Worm (Caenorhabditis elegans) whole organism, L1 larva: ENCODE data around the gene mrpl-12.

ENCODE experiments used
- C04F5.9 ChIP-seq: sonication (generic microtip); optimal IDR thresholded peaks from 2 replicates; lab custom pipeline; 2016; ENCODE audit warnings: missing genetic modification characterization, missing compliant biosample characterization
- C34B4.2 ChIP-seq: sonication (generic microtip); optimal IDR thresholded peaks from 2 replicates; lab custom pipeline; 2017; ENCODE audit warnings: mild to moderate bottlenecking, missing genetic modification characterization, missing compliant biosample characterization
- F16B12.6 ChIP-seq: fragments of 150-350 bp; optimal IDR thresholded peaks from 2 replicates; lab custom pipeline; 2014; ENCODE audit warnings: missing biosample characterization, missing genetic modification characterization
- Y116A8C.19 ChIP-seq: sonication (generic microtip); optimal IDR thresholded peaks from 2 replicates; lab custom pipeline; 2016; ENCODE audit warnings: missing compliant biosample characterization, missing genetic modification characterization, borderline replicate concordance
- aha-1 ChIP-seq: fragments of 150-350 bp; optimal IDR thresholded peaks from 2 replicates; lab custom pipeline; 2014; ENCODE audit warnings: missing biosample characterization, missing genetic modification characterization
- alr-1 ChIP-seq: fragments of 200-800 bp; sonication (Bioruptor generic); optimal IDR thresholded peaks from 2 replicates; lab custom pipeline; 2018; ENCODE audit warnings: borderline replicate concordance, mild to moderate bottlenecking, missing genetic modification characterization, missing compliant biosample characterization
- ama-1 ChIP-seq: fragments of 150-350 bp; optimal IDR thresholded peaks from 2 replicates; lab custom pipeline; 2014
- blmp-1 ChIP-seq: fragments of 150-350 bp; optimal IDR thresholded peaks from 2 replicates; lab custom pipeline; 2014; ENCODE audit warnings: missing biosample characterization, missing genetic modification characterization
- ceh-63 ChIP-seq: fragments of 200-800 bp; sonication (Bioruptor generic); optimal IDR thresholded peaks from 2 replicates; lab custom pipeline; 2018; ENCODE audit warnings: mild to moderate bottlenecking, missing genetic modification characterization, missing compliant biosample characterization
- ceh-8 ChIP-seq: fragments of 200-800 bp; sonication (Bioruptor generic); optimal IDR thresholded peaks from 2 replicates; lab custom pipeline; 2018; ENCODE audit warnings: mild to moderate bottlenecking, missing genetic modification characterization, moderate library complexity, missing compliant biosample characterization
- ceh-88 ChIP-seq: fragments of 200-800 bp; sonication (Bioruptor generic); IDR thresholded peaks from 2 replicates; pipeline ENCODE4 v1.3.6; 2022; ENCODE audit warnings: missing genetic modification characterization, missing compliant biosample characterization
- ces-1 ChIP-seq: fragments of 150-350 bp; optimal IDR thresholded peaks from 2 replicates; lab custom pipeline; 2014; ENCODE audit warnings: missing biosample characterization, missing genetic modification reagents, missing genetic modification characterization
- dsc-1 ChIP-seq: sonication (generic microtip); optimal IDR thresholded peaks from 2 replicates; lab custom pipeline; 2016; ENCODE audit warnings: mild to moderate bottlenecking, missing genetic modification characterization, missing compliant biosample characterization
- efl-1 ChIP-seq, 4 experiments: fragments of 150-350 bp; optimal IDR thresholded peaks in 3 of 4; peaks in 1 of 4; 1 replicate in 1 of 4; 2 replicates in 3 of 4; lab custom pipeline; 2014; ENCODE audit warnings: missing biosample characterization in 2 of 4, missing genetic modification characterization in 2 of 4, missing genetic modification reagents in 2 of 4
- elt-2 ChIP-seq: sonication (generic microtip); optimal IDR thresholded peaks from 2 replicates; lab custom pipeline; 2016; ENCODE audit warnings: missing genetic modification characterization, mild to moderate bottlenecking, inconsistent platforms, missing compliant biosample characterization, missing genetic modification reagents
- fkh-8 ChIP-seq: sonication (generic microtip); optimal IDR thresholded peaks from 2 replicates; lab custom pipeline; 2016; ENCODE audit warnings: mild to moderate bottlenecking, missing genetic modification characterization, missing compliant biosample characterization
- fos-1 ChIP-seq: fragments of 150-350 bp; optimal IDR thresholded peaks from 2 replicates; lab custom pipeline; 2014; ENCODE audit warnings: missing biosample characterization, missing genetic modification characterization
- grh-1 ChIP-seq: fragments of 200-800 bp; sonication (Bioruptor generic); IDR thresholded peaks from 2 replicates; pipeline ENCODE4 v1.3.6; 2022; ENCODE audit warnings: missing genetic modification reagents, missing genetic modification characterization, missing compliant biosample characterization
- hlh-4 ChIP-seq: sonication (generic microtip); optimal IDR thresholded peaks from 2 replicates; lab custom pipeline; 2016; ENCODE audit warnings: mild to moderate bottlenecking, missing genetic modification characterization, missing compliant biosample characterization
- hpl-2 ChIP-seq: fragments of 150-350 bp; optimal IDR thresholded peaks from 2 replicates; lab custom pipeline; 2014; ENCODE audit warnings: missing biosample characterization, missing genetic modification reagents, missing genetic modification characterization
- irx-1 ChIP-seq: sonication (generic microtip); optimal IDR thresholded peaks from 2 replicates; lab custom pipeline; 2016; ENCODE audit warnings: missing genetic modification characterization, missing compliant biosample characterization
- jun-1 ChIP-seq: fragments of 150-350 bp; optimal IDR thresholded peaks from 2 replicates; lab custom pipeline; 2014; ENCODE audit warnings: missing biosample characterization, missing genetic modification reagents, missing genetic modification characterization
- lin-15B ChIP-seq: fragments of 150-350 bp; sonication (generic microtip); optimal IDR thresholded peaks from 3 replicates; lab custom pipeline; 2014; ENCODE audit warnings: missing biosample characterization, missing genetic modification characterization
- lin-35 ChIP-seq, 2 experiments: fragments of 150-350 bp; optimal IDR thresholded peaks; 2 replicates each; lab custom pipeline; 2014; ENCODE audit warnings: missing biosample characterization in 2 of 2, missing genetic modification characterization in 2 of 2, missing genetic modification reagents in 2 of 2
- lin-39 ChIP-seq: fragments of 150-350 bp; optimal IDR thresholded peaks from 2 replicates; lab custom pipeline; 2014; ENCODE audit warnings: missing biosample characterization, missing genetic modification reagents, missing genetic modification characterization
- lir-3 ChIP-seq: sonication (generic microtip); optimal IDR thresholded peaks from 2 replicates; lab custom pipeline; 2016; ENCODE audit warnings: mild to moderate bottlenecking, missing genetic modification characterization, moderate library complexity, missing compliant biosample characterization; ENCODE audit not compliant: poor library complexity
- mep-1 ChIP-seq: fragments of 150-350 bp; optimal IDR thresholded peaks from 2 replicates; lab custom pipeline; 2014; ENCODE audit warnings: missing biosample characterization, missing genetic modification characterization
- nhr-11 ChIP-seq: fragments of 150-350 bp; optimal IDR thresholded peaks from 2 replicates; lab custom pipeline; 2014; ENCODE audit warnings: missing biosample characterization, missing genetic modification characterization
- nhr-12 ChIP-seq: sonication (generic microtip); optimal IDR thresholded peaks from 2 replicates; lab custom pipeline; 2017; ENCODE audit warnings: missing biosample characterization, missing genetic modification characterization
- nhr-19 ChIP-seq: fragments of 200-800 bp; sonication (Bioruptor generic); conservative IDR thresholded peaks from 2 replicates; pipeline ENCODE4 v1.3.6; 2022; ENCODE audit warnings: missing genetic modification characterization, missing compliant biosample characterization
- nhr-20 ChIP-seq: sonication (generic microtip); optimal IDR thresholded peaks from 2 replicates; lab custom pipeline; 2016; ENCODE audit warnings: mild to moderate bottlenecking, missing genetic modification characterization, missing compliant biosample characterization
- nhr-237 ChIP-seq: fragments of 150-350 bp; optimal IDR thresholded peaks from 2 replicates; lab custom pipeline; 2014; ENCODE audit warnings: missing biosample characterization, missing genetic modification characterization
- nhr-28 ChIP-seq: fragments of 150-350 bp; optimal IDR thresholded peaks from 2 replicates; lab custom pipeline; 2014; ENCODE audit warnings: missing biosample characterization, missing genetic modification characterization
- nhr-47 ChIP-seq: sonication (generic microtip); optimal IDR thresholded peaks from 2 replicates; lab custom pipeline; 2016; ENCODE audit warnings: mild to moderate bottlenecking, missing genetic modification characterization, moderate library complexity, missing compliant biosample characterization
- nhr-77 ChIP-seq: fragments of 150-350 bp; optimal IDR thresholded peaks from 2 replicates; lab custom pipeline; 2014; ENCODE audit warnings: missing biosample characterization, missing genetic modification characterization
- nhr-90 ChIP-seq: sonication (generic microtip); optimal IDR thresholded peaks from 2 replicates; lab custom pipeline; 2016; ENCODE audit warnings: mild to moderate bottlenecking, missing genetic modification characterization, missing compliant biosample characterization; ENCODE audit not compliant: poor library complexity
- pag-3 ChIP-seq: sonication (generic microtip); optimal IDR thresholded peaks from 2 replicates; lab custom pipeline; 2017; ENCODE audit warnings: missing genetic modification characterization, mild to moderate bottlenecking, missing compliant biosample characterization, antibody characterized with exemption, borderline replicate concordance; ENCODE audit not compliant: insufficient read depth
- pqm-1 ChIP-seq: sonication (generic microtip); optimal IDR thresholded peaks from 3 replicates; lab custom pipeline; 2017; ENCODE audit warnings: missing biosample characterization, missing genetic modification characterization
- sup-37 ChIP-seq: fragments of 200-800 bp; sonication (Bioruptor generic); optimal IDR thresholded peaks from 2 replicates; lab custom pipeline; 2018; ENCODE audit warnings: mild to moderate bottlenecking, missing genetic modification characterization, missing compliant biosample characterization
- tlp-1 ChIP-seq: fragments of 150-350 bp; optimal IDR thresholded peaks from 2 replicates; lab custom pipeline; 2014; ENCODE audit warnings: missing biosample characterization, missing genetic modification characterization
- unc-130 ChIP-seq: fragments of 150-350 bp; optimal IDR thresholded peaks from 2 replicates; lab custom pipeline; 2017; ENCODE audit warnings: missing biosample characterization, missing genetic modification characterization, inconsistent platforms
- unc-30 ChIP-seq: sonication (generic microtip); optimal IDR thresholded peaks from 2 replicates; lab custom pipeline; 2017; ENCODE audit warnings: missing biosample characterization, missing genetic modification characterization
- unc-62 ChIP-seq: fragments of 150-350 bp; optimal IDR thresholded peaks from 2 replicates; lab custom pipeline; 2014; ENCODE audit warnings: missing biosample characterization, missing genetic modification reagents, missing genetic modification characterization
- unc-86 ChIP-seq: sonication (generic microtip); optimal IDR thresholded peaks from 2 replicates; lab custom pipeline; 2016; ENCODE audit warnings: missing genetic modification characterization, missing compliant biosample characterization
- unc-98 ChIP-seq: fragments of 200-800 bp; sonication (Bioruptor generic); IDR thresholded peaks from 2 replicates; pipeline ENCODE4 v1.3.6; 2022; ENCODE audit warnings: missing genetic modification characterization, missing compliant biosample characterization
- vab-15 ChIP-seq: sonication (generic microtip); optimal IDR thresholded peaks from 2 replicates; lab custom pipeline; 2017; ENCODE audit warnings: missing genotype, mild to moderate bottlenecking, missing genetic modification characterization, missing compliant biosample characterization
- zag-1 ChIP-seq: fragments of 150-350 bp; optimal IDR thresholded peaks from 2 replicates; lab custom pipeline; 2014; ENCODE audit warnings: missing biosample characterization, missing genetic modification characterization
- zip-4 ChIP-seq: fragments of 200-800 bp; sonication (Bioruptor generic); optimal IDR thresholded peaks from 2 replicates; lab custom pipeline; 2018; ENCODE audit warnings: mild to moderate bottlenecking, missing genetic modification characterization, moderate library complexity, missing compliant biosample characterization
- ztf-11 ChIP-seq, 2 experiments: sonication (generic microtip); optimal IDR thresholded peaks; 2 replicates each; lab custom pipeline; 2016 to 2017; ENCODE audit warnings: missing genetic modification characterization in 2 of 2, missing biosample characterization in 1 of 2, missing compliant biosample characterization in 1 of 2

mrpl-12 gene

DNA sequence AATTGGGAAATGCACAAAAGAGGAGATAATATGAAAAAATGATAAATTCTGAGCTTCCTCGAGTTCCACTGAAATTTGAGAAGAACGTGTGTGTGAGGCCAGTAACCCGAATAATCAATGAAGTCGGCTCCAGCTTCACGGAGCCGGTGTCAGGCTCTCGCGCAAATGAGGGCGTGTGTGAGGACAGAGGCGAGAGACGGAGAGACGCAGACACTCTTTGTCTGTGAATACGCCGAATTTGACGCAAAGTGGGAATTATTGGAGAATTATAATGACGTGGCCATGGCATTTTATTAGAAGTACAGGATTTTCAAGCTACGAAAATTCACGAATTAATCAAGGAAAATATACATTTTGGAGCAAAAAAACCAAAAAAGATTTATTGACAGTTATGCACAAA lies 32.3 kb downstream of the mrpl-12 start (continued):
- TF ChIP-seq C34B4.2 (tag; lab: Kevin White, UChicago) (no peak), nhr-11 (tag; lab: Kevin White, UChicago) (no peak), zag-1 (tag; lab: Kevin White, UChicago) (no peak), blmp-1 (tag; lab: Kevin White, UChicago) (no peak), irx-1 (tag; lab: Kevin White, UChicago) (peak; percentile 6), nhr-20 (tag; lab: Kevin White, UChicago) (peak; percentile 47), aha-1 (tag; lab: Kevin White, UChicago) (no peak), pqm-1 (no peak), ces-1 (GFP tag; lab: Kevin White, UChicago) (no peak), ceh-63 (GFP tag; lab: Kevin White, UChicago) (no peak), lin-39 (no peak), zip-4 (GFP tag; lab: Kevin White, UChicago) (no peak), hlh-4 (no peak), nhr-77 (tag; lab: Kevin White, UChicago) (no peak), alr-1 (tag; lab: Kevin White, UChicago) (no peak), hpl-2 (GFP tag; lab: Kevin White, UChicago) (no peak), unc-62 (no peak), ceh-8 (GFP tag; lab: Kevin White, UChicago) (no peak), nhr-237 (tag; lab: Kevin White, UChicago) (no peak), Y116A8C.19 (tag; lab: Kevin White, UChicago) (no peak), unc-98 (GFP tag; lab: Robert Waterston, UW) (no peak), fos-1 (tag; lab: Kevin White, UChicago) (peak; percentile 49), ama-1 (lab: Kevin White, UChicago) (peak; percentile 39), unc-86 (tag; lab: Kevin White, UChicago) (peak; percentile 52), dsc-1 (tag; lab: Kevin White, UChicago) (peak; percentile 48), lir-3 (no peak), ztf-11 (tag; optimal IDR thresholded peaks at IDR 0.05; lab: Kevin White, UChicago) (no peak), C04F5.9 (tag; lab: Kevin White, UChicago) (no peak), lin-15B (tag; lab: Kevin White, UChicago) (no peak), nhr-28 (tag; lab: Kevin White, UChicago) (no peak), grh-1 (no peak), unc-30 (tag; lab: Kevin White, UChicago) (no peak)

- TF ChIP-seq efl-1 (optimal IDR thresholded peaks at IDR 0.05; lab: Kevin White, UChicago) (no peak), efl-1 (GFP tag; optimal IDR thresholded peaks at IDR 0.05 in 1 of 2; lab: Kevin White, UChicago) (peak in 1 of 2 experiments; percentile 72), sup-37 (GFP tag; lab: Kevin White, UChicago) (no peak)
Observed at ce11 chrIII:10740518-10740917, 33.0 kb downstream of the mrpl-12 start, which contains the start of gene K01G5.8. Gene K01G5.8, minus strand, starts transcription at chrIII:10740772.

- TF ChIP-seq nhr-47 (tag; lab: Kevin White, UChicago) = peak; percentile 56
- TF ChIP-seq nhr-20 (tag; lab: Kevin White, UChicago) = peak; percentile 47
- TF ChIP-seq unc-86 (tag; lab: Kevin White, UChicago) = peak; percentile 32
- peak; percentile 34 for TF ChIP-seq nhr-90 (tag; lab: Kevin White, UChicago)
- peak; percentile 22 for TF ChIP-seq pqm-1
- TF ChIP-seq F16B12.6 (tag; lab: Kevin White, UChicago) = peak; percentile 72
- no peak for TF ChIP-seq nhr-12 (tag; lab: Kevin White, UChicago)
- no peak for TF ChIP-seq pag-3
- peak; percentile 78 for TF ChIP-seq mep-1 (tag; lab: Kevin White, UChicago)
- no peak for TF ChIP-seq nhr-19
- peak; percentile 90 to 94 for TF ChIP-seq lin-35 (GFP tag; optimal IDR thresholded peaks at IDR 0.05; lab: Kevin White, UChicago)
- TF ChIP-seq unc-130 (tag; lab: Kevin White, UChicago) = peak; percentile 72
- no peak for TF ChIP-seq alr-1 (tag; lab: Kevin White, UChicago)
- peak; percentile 72 for TF ChIP-seq jun-1 (tag; lab: Kevin White, UChicago)
- peak; percentile 85 for TF ChIP-seq fos-1 (tag; lab: Kevin White, UChicago)
- TF ChIP-seq elt-2 (tag; lab: Kevin White, UChicago) = peak; percentile 66
- TF ChIP-seq unc-30 (tag; lab: Kevin White, UChicago) = no peak
- TF ChIP-seq blmp-1 (tag; lab: Kevin White, UChicago) = peak; percentile 61
- no peak for TF ChIP-seq aha-1 (tag; lab: Kevin White, UChicago)
- TF ChIP-seq ceh-88 (GFP tag; lab: Robert Waterston, UW) = no peak; the same call in 1 of the 2 replicates
- no peak for TF ChIP-seq vab-15 (tag; lab: Kevin White, UChicago)
- peak; percentile 49 for TF ChIP-seq fkh-8
- TF ChIP-seq zag-1 (tag; lab: Kevin White, UChicago) = no peak
- TF ChIP-seq tlp-1 (tag; lab: Kevin White, UChicago) = no peak
Observed at ce11 chrIII:10742382-10742860, 34.9 kb downstream of the mrpl-12 start, which contains the start of the genes tbb-1 and rib-2. Gene tbb-1, minus strand, starts transcription at chrIII:10742432. Gene rib-2, plus strand, starts transcription at chrIII:10742810.
